Worm (Caenorhabditis elegans) whole organism, midembryonic: Measurements from ENCODE around the gene pod-2.

ENCODE experiments used
- T22C8.4 ChIP-seq: fragments of 200-800 bp; sonication (Bioruptor generic); IDR thresholded peaks from 2 replicates; pipeline ENCODE4 v1.3.6; 2022; ENCODE audit warnings: missing genetic modification characterization, missing compliant biosample characterization
- cog-1 ChIP-seq: sonication (generic microtip); optimal IDR thresholded peaks from 2 replicates; lab custom pipeline; 2016; ENCODE audit warnings: missing genetic modification characterization, missing compliant biosample characterization
- flt-1 ChIP-seq: fragments of 200-800 bp; sonication (Bioruptor generic); IDR thresholded peaks from 2 replicates; pipeline ENCODE4 v1.3.6; 2022; ENCODE audit warnings: missing genetic modification characterization, missing compliant biosample characterization
- klf-2 ChIP-seq: fragments of 200-800 bp; sonication (Bioruptor generic); conservative IDR thresholded peaks from 2 replicates; pipeline ENCODE4 v1.3.6; 2022; ENCODE audit warnings: missing genetic modification reagents, missing genetic modification characterization, missing compliant biosample characterization
- med-1 ChIP-seq: sonication (generic microtip); optimal IDR thresholded peaks from 2 replicates; lab custom pipeline; 2017; ENCODE audit warnings: missing genetic modification characterization, mild to moderate bottlenecking, missing compliant biosample characterization, antibody characterized with exemption, missing genetic modification reagents; ENCODE audit not compliant: insufficient read depth
- ref-1 ChIP-seq: fragments of 200-800 bp; sonication (Bioruptor generic); conservative IDR thresholded peaks from 2 replicates; pipeline ENCODE4 v1.3.6; 2022; ENCODE audit warnings: missing genetic modification reagents, missing genetic modification characterization, missing compliant biosample characterization
- tab-1 ChIP-seq: fragments of 200-800 bp; sonication (Bioruptor generic); IDR thresholded peaks from 2 replicates; pipeline ENCODE4 v1.3.6; 2022; ENCODE audit warnings: missing genetic modification characterization, missing compliant biosample characterization
- ztf-23 ChIP-seq: fragments of 200-800 bp; sonication (Bioruptor generic); IDR thresholded peaks from 2 replicates; pipeline ENCODE4 v1.3.6; 2022; ENCODE audit warnings: missing genetic modification reagents, missing genetic modification characterization, missing compliant biosample characterization
- ztf-29 ChIP-seq: fragments of 200-800 bp; sonication (Bioruptor generic); IDR thresholded peaks from 2 replicates; pipeline ENCODE4 v1.3.6; 2022; ENCODE audit warnings: missing genetic modification reagents, missing genetic modification characterization, missing compliant biosample characterization

- no peak for TF ChIP-seq ztf-29 (GFP tag; lab: Robert Waterston, UW)
- TF ChIP-seq cog-1 = no peak
- TF ChIP-seq ztf-23 (GFP tag; lab: Robert Waterston, UW) = no peak
- no peak for TF ChIP-seq flt-1 (GFP tag; lab: Robert Waterston, UW)
- TF ChIP-seq ref-1 (GFP tag; lab: Robert Waterston, UW) = no peak
- no peak for TF ChIP-seq T22C8.4 (GFP tag; lab: Robert Waterston, UW)
- TF ChIP-seq tab-1 = no peak
- no peak for TF ChIP-seq klf-2 (GFP tag; lab: Robert Waterston, UW)
- TF ChIP-seq med-1 (GFP tag; lab: Kevin White, UChicago) = no peak
These were observed 47.9 kb upstream of the pod-2 start for ce11 chrII:1088527-1089230.
